Worm (Caenorhabditis elegans) whole organism, young adult: Measurements from ENCODE around the gene W04H10.5.

Experiments used
- B0261.1 ChIP-seq: sonication (generic microtip); optimal IDR thresholded peaks from 2 replicates; lab custom pipeline; 2016; ENCODE audit warnings: mild to moderate bottlenecking, missing genetic modification characterization, moderate library complexity, missing compliant biosample characterization
- C06A6.2 ChIP-seq: fragments of 200-800 bp; sonication (Bioruptor generic); conservative IDR thresholded peaks from 2 replicates; pipeline ENCODE4 v1.3.6; 2022; ENCODE audit warnings: missing genetic modification characterization, missing compliant biosample characterization
- D2030.7 ChIP-seq: fragments of 200-800 bp; sonication (Bioruptor generic); IDR thresholded peaks from 2 replicates; pipeline ENCODE4 v1.3.6; 2022; ENCODE audit warnings: missing genetic modification reagents, missing genetic modification characterization, missing compliant biosample characterization
- F23B12.7 ChIP-seq: sonication (generic microtip); optimal IDR thresholded peaks from 2 replicates; lab custom pipeline; 2017; ENCODE audit warnings: missing genetic modification characterization, mild to moderate bottlenecking, missing compliant biosample characterization, antibody characterized with exemption, moderate library complexity; ENCODE audit not compliant: insufficient read depth
- F33H1.4 ChIP-seq: fragments of 200-800 bp; sonication (Bioruptor generic); IDR thresholded peaks from 2 replicates; pipeline ENCODE4 v1.3.6; 2022; ENCODE audit warnings: missing genetic modification reagents, missing genetic modification characterization, missing compliant biosample characterization
- F37B4.10 ChIP-seq: fragments of 200-800 bp; sonication (Bioruptor generic); IDR thresholded peaks from 2 replicates; pipeline ENCODE4 v1.3.6; 2022; ENCODE audit warnings: missing genetic modification characterization, missing compliant biosample characterization
- F39B2.1 ChIP-seq: fragments of 200-800 bp; sonication (Bioruptor generic); IDR thresholded peaks from 2 replicates; pipeline ENCODE4 v1.3.6; 2022; ENCODE audit warnings: missing genetic modification reagents, missing genetic modification characterization, missing compliant biosample characterization
- F52B5.7 ChIP-seq: sonication (generic microtip); optimal IDR thresholded peaks from 2 replicates; lab custom pipeline; 2016; ENCODE audit warnings: mild to moderate bottlenecking, missing genetic modification characterization, missing compliant biosample characterization
- K11D2.4 ChIP-seq: fragments of 200-800 bp; sonication (Bioruptor generic); IDR thresholded peaks from 2 replicates; pipeline ENCODE4 v1.3.6; 2022; ENCODE audit warnings: missing genetic modification reagents, missing genetic modification characterization, missing compliant biosample characterization
- T26A5.8 ChIP-seq: sonication (generic microtip); optimal IDR thresholded peaks from 2 replicates; lab custom pipeline; 2016; ENCODE audit warnings: missing genetic modification characterization, missing compliant biosample characterization
- Y67H2A.10 ChIP-seq: fragments of 200-800 bp; sonication (Bioruptor generic); conservative IDR thresholded peaks from 2 replicates; pipeline ENCODE4 v1.3.6; 2022; ENCODE audit warnings: missing genetic modification reagents, missing genetic modification characterization, missing compliant biosample characterization
- Y95B8A.8 ChIP-seq: fragments of 200-800 bp; sonication (Bioruptor generic); IDR thresholded peaks from 2 replicates; pipeline ENCODE4 v1.3.6; 2022; ENCODE audit warnings: missing genetic modification reagents, missing genetic modification characterization, missing compliant biosample characterization
- aptf-2 ChIP-seq: fragments of 200-800 bp; sonication (Bioruptor generic); conservative IDR thresholded peaks from 2 replicates; pipeline ENCODE4 v1.3.6; 2022; ENCODE audit warnings: missing genetic modification reagents, missing genetic modification characterization, missing compliant biosample characterization
- attf-3 ChIP-seq: fragments of 200-800 bp; sonication (Bioruptor generic); conservative IDR thresholded peaks from 2 replicates; pipeline ENCODE4 v1.3.6; 2022; ENCODE audit warnings: missing genetic modification reagents, missing genetic modification characterization, missing compliant biosample characterization
- attf-5 ChIP-seq: fragments of 200-800 bp; sonication (Bioruptor generic); optimal IDR thresholded peaks from 2 replicates; lab custom pipeline; 2018; ENCODE audit warnings: mild to moderate bottlenecking, missing genetic modification characterization, missing compliant biosample characterization
- cebp-1 ChIP-seq, 2 experiments: fragments of 200-800 bp in 1 of 2; sonication (Bioruptor generic) in 1 of 2; sonication (generic microtip) in 1 of 2; IDR thresholded peaks in 1 of 2; optimal IDR thresholded peaks in 1 of 2; 2 replicates each; pipeline versions ENCODE4 v1.3.6 to Lab custom; 2017 to 2022; ENCODE audit warnings: missing compliant biosample characterization in 2 of 2, missing genetic modification characterization in 2 of 2, mild to moderate bottlenecking in 1 of 2, missing genetic modification reagents in 1 of 2, moderate library complexity in 1 of 2
- ceh-100 ChIP-seq: fragments of 200-800 bp; sonication (Bioruptor generic); IDR thresholded peaks from 2 replicates; pipeline ENCODE4 v1.3.6; 2022; ENCODE audit warnings: missing genetic modification reagents, missing genetic modification characterization, missing compliant biosample characterization
- ceh-91 ChIP-seq: fragments of 200-800 bp; sonication (Bioruptor generic); IDR thresholded peaks from 2 replicates; pipeline ENCODE4 v1.3.6; 2022; ENCODE audit warnings: missing genetic modification reagents, missing genetic modification characterization, missing compliant biosample characterization
- die-1 ChIP-seq: sonication (generic microtip); optimal IDR thresholded peaks from 2 replicates; lab custom pipeline; 2016; ENCODE audit warnings: missing genotype, mild to moderate bottlenecking, missing genetic modification characterization, missing compliant biosample characterization
- dox-1 ChIP-seq: fragments of 200-800 bp; sonication (Bioruptor generic); IDR thresholded peaks from 2 replicates; pipeline ENCODE4 v1.3.6; 2022; ENCODE audit warnings: missing genetic modification reagents, missing genetic modification characterization, missing compliant biosample characterization
- efl-1 ChIP-seq: fragments of 150-350 bp; optimal IDR thresholded peaks from 2 replicates; lab custom pipeline; 2014; ENCODE audit warnings: missing biosample characterization, missing genetic modification reagents, missing genetic modification characterization
- egl-18 ChIP-seq: fragments of 200-800 bp; sonication (Bioruptor generic); IDR thresholded peaks from 2 replicates; pipeline ENCODE4 v1.3.6; 2022; ENCODE audit warnings: missing genetic modification reagents, missing genetic modification characterization, missing compliant biosample characterization
- fkh-3 ChIP-seq: sonication (generic microtip); optimal IDR thresholded peaks from 2 replicates; lab custom pipeline; 2016; ENCODE audit warnings: mild to moderate bottlenecking, missing genetic modification characterization, missing compliant biosample characterization
- gei-17 ChIP-seq: fragments of 200-800 bp; sonication (Bioruptor generic); optimal IDR thresholded peaks from 2 replicates; lab custom pipeline; 2018; ENCODE audit warnings: mild to moderate bottlenecking, missing genetic modification characterization, missing compliant biosample characterization
- hmg-1.2 ChIP-seq: fragments of 200-800 bp; sonication (Bioruptor generic); IDR thresholded peaks from 2 replicates; pipeline ENCODE4 v1.3.6; 2022; ENCODE audit warnings: missing genetic modification reagents, missing genetic modification characterization, missing compliant biosample characterization
- lag-1 ChIP-seq: fragments of 200-800 bp; sonication (Bioruptor generic); IDR thresholded peaks from 2 replicates; pipeline ENCODE4 v1.3.6; 2022; ENCODE audit warnings: missing genetic modification reagents, missing genetic modification characterization, missing compliant biosample characterization
- lin-35 ChIP-seq, 3 experiments: fragments of 150-350 bp in 2 of 3; sonication (generic microtip) in 1 of 3; optimal IDR thresholded peaks; 2 replicates each; lab custom pipeline; 2014 to 2018; ENCODE audit warnings: missing biosample characterization in 3 of 3, missing genetic modification characterization in 3 of 3, missing genetic modification reagents in 3 of 3
- lsl-1 ChIP-seq: fragments of 200-800 bp; sonication (Bioruptor generic); optimal IDR thresholded peaks from 2 replicates; lab custom pipeline; 2018; ENCODE audit warnings: mild to moderate bottlenecking, missing genetic modification characterization, moderate library complexity, missing compliant biosample characterization
- madf-10 ChIP-seq: sonication (generic microtip); optimal IDR thresholded peaks from 2 replicates; lab custom pipeline; 2016; ENCODE audit warnings: mild to moderate bottlenecking, missing genetic modification characterization, missing compliant biosample characterization
- madf-3 ChIP-seq: fragments of 200-800 bp; sonication (Bioruptor generic); IDR thresholded peaks from 2 replicates; pipeline ENCODE4 v1.3.6; 2022; ENCODE audit warnings: missing genetic modification reagents, missing genetic modification characterization, missing compliant biosample characterization
- madf-6 ChIP-seq: fragments of 200-800 bp; sonication (Bioruptor generic); IDR thresholded peaks from 2 replicates; pipeline ENCODE4 v1.3.6; 2022; ENCODE audit warnings: missing genetic modification reagents, missing genetic modification characterization, missing compliant biosample characterization
- madf-8 ChIP-seq: fragments of 200-800 bp; sonication (Bioruptor generic); conservative IDR thresholded peaks from 2 replicates; pipeline ENCODE4 v1.3.6; 2022; ENCODE audit warnings: missing genetic modification reagents, missing genetic modification characterization, missing compliant biosample characterization
- mcd-1 ChIP-seq: fragments of 200-800 bp; sonication (Bioruptor generic); IDR thresholded peaks from 2 replicates; pipeline ENCODE4 v1.3.6; 2022; ENCODE audit warnings: missing genetic modification reagents, missing genetic modification characterization, missing compliant biosample characterization
- mel-28 ChIP-seq: sonication (generic microtip); optimal IDR thresholded peaks from 2 replicates; lab custom pipeline; 2016; ENCODE audit warnings: borderline replicate concordance, mild to moderate bottlenecking, missing genetic modification characterization, missing compliant biosample characterization
- mes-4 ChIP-seq: sonication (generic microtip); optimal IDR thresholded peaks from 2 replicates; lab custom pipeline; 2016; ENCODE audit warnings: missing genotype, missing genetic modification characterization, missing compliant biosample characterization
- mxl-1 ChIP-seq: sonication (generic microtip); optimal IDR thresholded peaks from 2 replicates; lab custom pipeline; 2016; ENCODE audit warnings: missing genetic modification characterization, missing compliant biosample characterization
- nfya-1 ChIP-seq: sonication (generic microtip); optimal IDR thresholded peaks from 2 replicates; lab custom pipeline; 2017; ENCODE audit warnings: antibody characterized with exemption, missing compliant biosample characterization, missing genetic modification characterization, borderline replicate concordance; ENCODE audit not compliant: insufficient read depth
- nfyb-1 ChIP-seq: fragments of 200-800 bp; sonication (Bioruptor generic); IDR thresholded peaks from 2 replicates; pipeline ENCODE4 v1.3.6; 2022; ENCODE audit warnings: missing genetic modification reagents, missing genetic modification characterization, missing compliant biosample characterization
- nhr-120 ChIP-seq: fragments of 200-800 bp; sonication (Bioruptor generic); IDR thresholded peaks from 2 replicates; pipeline ENCODE4 v1.3.6; 2022; ENCODE audit warnings: missing genetic modification characterization, missing compliant biosample characterization
- nhr-80 ChIP-seq: sonication (generic microtip); optimal IDR thresholded peaks from 2 replicates; lab custom pipeline; 2016; ENCODE audit warnings: missing genetic modification characterization, missing compliant biosample characterization
- rcor-1 ChIP-seq: fragments of 200-800 bp; sonication (Bioruptor generic); IDR thresholded peaks from 2 replicates; pipeline ENCODE4 v1.3.6; 2022; ENCODE audit warnings: missing genetic modification reagents, missing genetic modification characterization, missing compliant biosample characterization
- rec-8 ChIP-seq, 2 experiments: sonication (generic microtip); optimal IDR thresholded peaks; 2 replicates each; lab custom pipeline; 2016; ENCODE audit warnings: mild to moderate bottlenecking in 2 of 2, missing genetic modification characterization in 2 of 2, missing genetic modification reagents in 2 of 2, missing genotype in 2 of 2, missing biosample characterization in 1 of 2, missing compliant biosample characterization in 1 of 2, moderate library complexity in 1 of 2
- repo-1 ChIP-seq: sonication (generic microtip); optimal IDR thresholded peaks from 2 replicates; lab custom pipeline; 2017; ENCODE audit warnings: mild to moderate bottlenecking, missing genetic modification characterization, missing compliant biosample characterization
- rpc-1 ChIP-seq, 2 experiments: fragments of 150-350 bp in 1 of 2; sonication (generic microtip) in 1 of 2; optimal IDR thresholded peaks; 2 replicates each; lab custom pipeline; 2014 to 2018; ENCODE audit warnings: missing biosample characterization in 1 of 2, missing genetic modification characterization in 1 of 2, missing genetic modification reagents in 1 of 2, missing genotype in 1 of 2
- unc-130 ChIP-seq: sonication (generic microtip); optimal IDR thresholded peaks from 2 replicates; lab custom pipeline; 2016; ENCODE audit warnings: missing genetic modification reagents, missing genetic modification characterization, missing compliant biosample characterization
- xnd-1 ChIP-seq: sonication (generic microtip); optimal IDR thresholded peaks from 2 replicates; lab custom pipeline; 2016; ENCODE audit warnings: missing genotype, missing genetic modification reagents, missing genetic modification characterization, missing compliant biosample characterization
- zim-3 ChIP-seq: sonication (generic microtip); optimal IDR thresholded peaks from 2 replicates; lab custom pipeline; 2017; ENCODE audit warnings: mild to moderate bottlenecking, missing genetic modification characterization, moderate library complexity, missing compliant biosample characterization
- ztf-6 ChIP-seq: fragments of 200-800 bp; sonication (Bioruptor generic); IDR thresholded peaks from 2 replicates; pipeline ENCODE4 v1.3.6; 2022; ENCODE audit warnings: missing genetic modification reagents, missing genetic modification characterization, missing compliant biosample characterization

Gene W04H10.5

DNA sequence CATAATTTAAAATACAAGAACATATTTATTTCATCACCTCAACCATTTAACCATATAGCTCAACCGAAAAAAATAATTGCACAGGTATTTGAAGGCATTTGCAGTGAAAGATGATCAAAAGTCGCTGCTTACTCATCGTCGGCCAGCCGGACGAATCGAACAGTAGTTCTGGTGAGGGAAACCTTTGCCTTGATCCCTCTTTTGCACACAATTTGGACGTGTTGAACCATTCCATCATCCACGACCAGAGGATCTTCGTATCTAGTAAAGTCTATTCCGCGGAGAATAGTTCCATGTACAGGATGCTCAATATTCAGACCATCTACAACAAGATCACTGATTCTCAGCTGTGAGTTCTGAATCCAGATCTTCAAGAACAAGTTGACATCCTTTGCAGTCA is 24.1 kb upstream of the W04H10.5 start (continued):
- no peak for TF ChIP-seq K11D2.4 (GFP tag; lab: Robert Waterston, UW)
- no peak for TF ChIP-seq F33H1.4 (GFP tag; lab: Robert Waterston, UW)
- TF ChIP-seq madf-10 (tag; lab: Kevin White, UChicago): no peak
- TF ChIP-seq F52B5.7: peak; percentile 59
- no peak for TF ChIP-seq die-1
- no peak for TF ChIP-seq unc-130
- no peak for TF ChIP-seq attf-5 (GFP tag; lab: Kevin White, UChicago)
- TF ChIP-seq madf-8: no peak
- TF ChIP-seq ztf-6 (GFP tag; lab: Robert Waterston, UW): no peak
- peak; percentile 63 for TF ChIP-seq madf-6 (GFP tag; lab: Robert Waterston, UW)
- no peak; the same call in 1 of the 2 replicates for TF ChIP-seq rcor-1
- TF ChIP-seq F37B4.10: no peak
- no peak for TF ChIP-seq Y95B8A.8 (GFP tag; lab: Robert Waterston, UW)
- no peak for TF ChIP-seq fkh-3 (tag; lab: Kevin White, UChicago)
- no peak for TF ChIP-seq mxl-1 (tag; lab: Kevin White, UChicago)
- TF ChIP-seq repo-1 (tag; lab: Kevin White, UChicago): no peak
- TF ChIP-seq attf-3 (GFP tag; lab: Robert Waterston, UW): no peak
- TF ChIP-seq gei-17: no peak
- no peak for TF ChIP-seq efl-1
- no peak for TF ChIP-seq mel-28 (tag; lab: Kevin White, UChicago)
- no peak for TF ChIP-seq dox-1
- no peak for TF ChIP-seq lin-35 (GFP tag; optimal IDR thresholded peaks at IDR 0.05; lab: Kevin White, UChicago)
- no peak for TF ChIP-seq mcd-1 (GFP tag; lab: Robert Waterston, UW)
- TF ChIP-seq C06A6.2 (GFP tag; lab: Robert Waterston, UW): no peak
- TF ChIP-seq madf-3 (GFP tag; lab: Robert Waterston, UW): no peak
- no peak for TF ChIP-seq cebp-1 (GFP tag; IDR thresholded peaks at IDR 0.05; lab: Robert Waterston, UW)
- no peak for TF ChIP-seq cebp-1 (tag; optimal IDR thresholded peaks at IDR 0.05; lab: Kevin White, UChicago)
- TF ChIP-seq nhr-80 (tag; lab: Kevin White, UChicago): no peak
- TF ChIP-seq F39B2.1 (GFP tag; lab: Robert Waterston, UW): 0 out of 2 replicates have a peak, but pooled peaks have one; percentile 57
- no peak for TF ChIP-seq aptf-2 (GFP tag; lab: Robert Waterston, UW)
- no peak for TF ChIP-seq Y67H2A.10 (GFP tag; lab: Robert Waterston, UW)
- peak; percentile 1 for TF ChIP-seq lsl-1 (GFP tag; lab: Kevin White, UChicago)
- TF ChIP-seq zim-3 (tag; lab: Kevin White, UChicago): no peak
- TF ChIP-seq ceh-91 (GFP tag; lab: Robert Waterston, UW): no peak
- TF ChIP-seq ceh-100 (GFP tag; lab: Robert Waterston, UW): no peak
- no peak for TF ChIP-seq mes-4 (tag; lab: Kevin White, UChicago)
- TF ChIP-seq xnd-1 (tag; lab: Kevin White, UChicago): peak; percentile 9
- TF ChIP-seq lag-1 (GFP tag; lab: Robert Waterston, UW): no peak
- no peak for TF ChIP-seq nfya-1 (tag; lab: Kevin White, UChicago)
- no peak for TF ChIP-seq rec-8 (tag; optimal IDR thresholded peaks at IDR 0.05; lab: Kevin White, UChicago)
- TF ChIP-seq F23B12.7: no peak
- TF ChIP-seq rpc-1 (optimal IDR thresholded peaks at IDR 0.05; lab: Kevin White, UChicago): no peak
- TF ChIP-seq rpc-1 (tag; optimal IDR thresholded peaks at IDR 0.05; lab: Kevin White, UChicago): no peak
- TF ChIP-seq nfyb-1 (GFP tag; lab: Robert Waterston, UW): no peak
- no peak for TF ChIP-seq egl-18 (GFP tag; lab: Robert Waterston, UW)
- TF ChIP-seq nhr-120: no peak
- no peak for TF ChIP-seq T26A5.8
- TF ChIP-seq B0261.1 (tag; lab: Kevin White, UChicago): no peak
- TF ChIP-seq D2030.7: peak; percentile 32; the same call in 1 of the 2 replicates
- TF ChIP-seq hmg-1.2 (GFP tag; lab: Robert Waterston, UW): 0 out of 2 replicates have a peak, but pooled peaks have one; percentile 20
